Worm (Caenorhabditis elegans) whole organism, L1 larva: Measurements from ENCODE around the gene F38A6.4.

Source experiments
- F16B12.6 ChIP-seq: fragments of 150-350 bp; optimal IDR thresholded peaks from 2 replicates; lab custom pipeline; 2014; ENCODE audit warnings: missing biosample characterization, missing genetic modification characterization
- Y116A8C.19 ChIP-seq: sonication (generic microtip); optimal IDR thresholded peaks from 2 replicates; lab custom pipeline; 2016; ENCODE audit warnings: missing compliant biosample characterization, missing genetic modification characterization, borderline replicate concordance
- alr-1 ChIP-seq: fragments of 200-800 bp; sonication (Bioruptor generic); optimal IDR thresholded peaks from 2 replicates; lab custom pipeline; 2018; ENCODE audit warnings: borderline replicate concordance, mild to moderate bottlenecking, missing genetic modification characterization, missing compliant biosample characterization
- ama-1 ChIP-seq: fragments of 150-350 bp; optimal IDR thresholded peaks from 2 replicates; lab custom pipeline; 2014
- ceh-8 ChIP-seq: fragments of 200-800 bp; sonication (Bioruptor generic); optimal IDR thresholded peaks from 2 replicates; lab custom pipeline; 2018; ENCODE audit warnings: mild to moderate bottlenecking, missing genetic modification characterization, moderate library complexity, missing compliant biosample characterization
- ceh-88 ChIP-seq: fragments of 200-800 bp; sonication (Bioruptor generic); IDR thresholded peaks from 2 replicates; pipeline ENCODE4 v1.3.6; 2022; ENCODE audit warnings: missing genetic modification characterization, missing compliant biosample characterization
- ces-1 ChIP-seq: fragments of 150-350 bp; optimal IDR thresholded peaks from 2 replicates; lab custom pipeline; 2014; ENCODE audit warnings: missing biosample characterization, missing genetic modification reagents, missing genetic modification characterization
- dpl-1 ChIP-seq, 3 experiments: fragments of 150-350 bp in 2 of 3; sonication (generic microtip) in 1 of 3; optimal IDR thresholded peaks; 2 replicates each; lab custom pipeline; 2014 to 2017; ENCODE audit warnings: missing biosample characterization in 3 of 3, missing genetic modification characterization in 3 of 3, missing genetic modification reagents in 3 of 3
- dsc-1 ChIP-seq: sonication (generic microtip); optimal IDR thresholded peaks from 2 replicates; lab custom pipeline; 2016; ENCODE audit warnings: mild to moderate bottlenecking, missing genetic modification characterization, missing compliant biosample characterization
- efl-1 ChIP-seq, 4 experiments: fragments of 150-350 bp; optimal IDR thresholded peaks in 3 of 4; peaks in 1 of 4; 1 replicate in 1 of 4; 2 replicates in 3 of 4; lab custom pipeline; 2014; ENCODE audit warnings: missing biosample characterization in 2 of 4, missing genetic modification characterization in 2 of 4, missing genetic modification reagents in 2 of 4
- efl-3 ChIP-seq: fragments of 200-800 bp; sonication (Bioruptor generic); optimal IDR thresholded peaks from 2 replicates; lab custom pipeline; 2018; ENCODE audit warnings: mild to moderate bottlenecking, missing genetic modification characterization, missing compliant biosample characterization
- egl-13 ChIP-seq: sonication (generic microtip); optimal IDR thresholded peaks from 2 replicates; lab custom pipeline; 2016; ENCODE audit warnings: missing genotype, missing genetic modification reagents, missing genetic modification characterization, missing compliant biosample characterization
- egl-27 ChIP-seq, 2 experiments: fragments of 150-350 bp in 1 of 2; sonication (generic microtip); optimal IDR thresholded peaks; 3 replicates each; lab custom pipeline; 2017 to 2018; ENCODE audit warnings: missing biosample characterization in 2 of 2, missing genetic modification characterization in 2 of 2, missing genetic modification reagents in 2 of 2
- ets-5 ChIP-seq: fragments of 200-800 bp; sonication (Bioruptor generic); IDR thresholded peaks from 2 replicates; pipeline ENCODE4 v1.3.6; 2022; ENCODE audit warnings: missing genetic modification characterization, missing compliant biosample characterization
- fkh-10 ChIP-seq: sonication (generic microtip); optimal IDR thresholded peaks from 2 replicates; lab custom pipeline; 2017; ENCODE audit warnings: missing biosample characterization, missing genetic modification reagents, missing genetic modification characterization
- fkh-8 ChIP-seq: sonication (generic microtip); optimal IDR thresholded peaks from 2 replicates; lab custom pipeline; 2016; ENCODE audit warnings: mild to moderate bottlenecking, missing genetic modification characterization, missing compliant biosample characterization
- fos-1 ChIP-seq: fragments of 150-350 bp; optimal IDR thresholded peaks from 2 replicates; lab custom pipeline; 2014; ENCODE audit warnings: missing biosample characterization, missing genetic modification characterization
- grh-1 ChIP-seq: fragments of 200-800 bp; sonication (Bioruptor generic); IDR thresholded peaks from 2 replicates; pipeline ENCODE4 v1.3.6; 2022; ENCODE audit warnings: missing genetic modification reagents, missing genetic modification characterization, missing compliant biosample characterization
- hlh-17 ChIP-seq: fragments of 200-800 bp; sonication (Bioruptor generic); optimal IDR thresholded peaks from 2 replicates; lab custom pipeline; 2018; ENCODE audit warnings: missing genetic modification characterization, mild to moderate bottlenecking, missing compliant biosample characterization, moderate library complexity, borderline replicate concordance
- hlh-4 ChIP-seq: sonication (generic microtip); optimal IDR thresholded peaks from 2 replicates; lab custom pipeline; 2016; ENCODE audit warnings: mild to moderate bottlenecking, missing genetic modification characterization, missing compliant biosample characterization
- jun-1 ChIP-seq: fragments of 150-350 bp; optimal IDR thresholded peaks from 2 replicates; lab custom pipeline; 2014; ENCODE audit warnings: missing biosample characterization, missing genetic modification reagents, missing genetic modification characterization
- lin-14 ChIP-seq: fragments of 200-800 bp; sonication (Bioruptor generic); optimal IDR thresholded peaks from 2 replicates; lab custom pipeline; 2018; ENCODE audit warnings: mild to moderate bottlenecking, missing genetic modification characterization, moderate library complexity, missing compliant biosample characterization
- lin-39 ChIP-seq: fragments of 150-350 bp; optimal IDR thresholded peaks from 2 replicates; lab custom pipeline; 2014; ENCODE audit warnings: missing biosample characterization, missing genetic modification reagents, missing genetic modification characterization
- lir-3 ChIP-seq: sonication (generic microtip); optimal IDR thresholded peaks from 2 replicates; lab custom pipeline; 2016; ENCODE audit warnings: mild to moderate bottlenecking, missing genetic modification characterization, moderate library complexity, missing compliant biosample characterization; ENCODE audit not compliant: poor library complexity
- mab-9 ChIP-seq: fragments of 200-800 bp; sonication (Bioruptor generic); IDR thresholded peaks from 2 replicates; pipeline ENCODE4 v1.3.6; 2022; ENCODE audit warnings: missing genetic modification reagents, missing genetic modification characterization, missing compliant biosample characterization
- mdl-1 ChIP-seq, 2 experiments: fragments of 150-350 bp; optimal IDR thresholded peaks; 2 replicates each; lab custom pipeline; 2014 to 2017; ENCODE audit warnings: missing biosample characterization in 2 of 2, missing genetic modification characterization in 2 of 2, inconsistent platforms in 1 of 2
- mef-2 ChIP-seq: fragments of 150-350 bp; optimal IDR thresholded peaks from 2 replicates; lab custom pipeline; 2014; ENCODE audit warnings: missing biosample characterization, missing genetic modification characterization
- nhr-11 ChIP-seq: fragments of 150-350 bp; optimal IDR thresholded peaks from 2 replicates; lab custom pipeline; 2014; ENCODE audit warnings: missing biosample characterization, missing genetic modification characterization
- nhr-12 ChIP-seq: sonication (generic microtip); optimal IDR thresholded peaks from 2 replicates; lab custom pipeline; 2017; ENCODE audit warnings: missing biosample characterization, missing genetic modification characterization
- nhr-20 ChIP-seq: sonication (generic microtip); optimal IDR thresholded peaks from 2 replicates; lab custom pipeline; 2016; ENCODE audit warnings: mild to moderate bottlenecking, missing genetic modification characterization, missing compliant biosample characterization
- nhr-47 ChIP-seq: sonication (generic microtip); optimal IDR thresholded peaks from 2 replicates; lab custom pipeline; 2016; ENCODE audit warnings: mild to moderate bottlenecking, missing genetic modification characterization, moderate library complexity, missing compliant biosample characterization
- nhr-76 ChIP-seq: sonication (generic microtip); optimal IDR thresholded peaks from 2 replicates; lab custom pipeline; 2017; ENCODE audit warnings: missing biosample characterization, missing genetic modification characterization
- pax-3 ChIP-seq: fragments of 200-800 bp; sonication (Bioruptor generic); optimal IDR thresholded peaks from 2 replicates; lab custom pipeline; 2018; ENCODE audit warnings: mild to moderate bottlenecking, missing genetic modification characterization, moderate library complexity, missing compliant biosample characterization
- rnt-1 ChIP-seq: sonication (generic microtip); optimal IDR thresholded peaks from 2 replicates; lab custom pipeline; 2016; ENCODE audit warnings: mild to moderate bottlenecking, missing genetic modification characterization, moderate library complexity, missing compliant biosample characterization
- skn-1 ChIP-seq: fragments of 150-350 bp; optimal IDR thresholded peaks from 2 replicates; lab custom pipeline; 2014; ENCODE audit warnings: missing biosample characterization, missing genetic modification characterization
- snpc-4 ChIP-seq: fragments of 150-350 bp; optimal IDR thresholded peaks from 2 replicates; lab custom pipeline; 2014; ENCODE audit warnings: missing biosample characterization, missing genetic modification characterization
- snu-23 ChIP-seq: sonication (generic microtip); optimal IDR thresholded peaks from 2 replicates; lab custom pipeline; 2016; ENCODE audit warnings: missing genetic modification characterization, missing compliant biosample characterization
- sox-4 ChIP-seq: sonication (generic microtip); optimal IDR thresholded peaks from 2 replicates; lab custom pipeline; 2016; ENCODE audit warnings: missing genetic modification characterization, missing compliant biosample characterization
- sptf-1 ChIP-seq: fragments of 150-350 bp; optimal IDR thresholded peaks from 2 replicates; lab custom pipeline; 2014; ENCODE audit warnings: missing biosample characterization, missing genetic modification characterization
- tlp-1 ChIP-seq: fragments of 150-350 bp; optimal IDR thresholded peaks from 2 replicates; lab custom pipeline; 2014; ENCODE audit warnings: missing biosample characterization, missing genetic modification characterization
- unc-130 ChIP-seq: fragments of 150-350 bp; optimal IDR thresholded peaks from 2 replicates; lab custom pipeline; 2017; ENCODE audit warnings: missing biosample characterization, missing genetic modification characterization, inconsistent platforms
- unc-30 ChIP-seq: sonication (generic microtip); optimal IDR thresholded peaks from 2 replicates; lab custom pipeline; 2017; ENCODE audit warnings: missing biosample characterization, missing genetic modification characterization
- vab-15 ChIP-seq: sonication (generic microtip); optimal IDR thresholded peaks from 2 replicates; lab custom pipeline; 2017; ENCODE audit warnings: missing genotype, mild to moderate bottlenecking, missing genetic modification characterization, missing compliant biosample characterization
- zip-4 ChIP-seq: fragments of 200-800 bp; sonication (Bioruptor generic); optimal IDR thresholded peaks from 2 replicates; lab custom pipeline; 2018; ENCODE audit warnings: mild to moderate bottlenecking, missing genetic modification characterization, moderate library complexity, missing compliant biosample characterization
- ztf-11 ChIP-seq, 2 experiments: sonication (generic microtip); optimal IDR thresholded peaks; 2 replicates each; lab custom pipeline; 2016 to 2017; ENCODE audit warnings: missing genetic modification characterization in 2 of 2, missing biosample characterization in 1 of 2, missing compliant biosample characterization in 1 of 2
- ztf-4 ChIP-seq: fragments of 150-350 bp; optimal IDR thresholded peaks from 2 replicates; lab custom pipeline; 2014; ENCODE audit warnings: missing biosample characterization, missing genetic modification characterization

The F38A6.4 gene

DNA sequence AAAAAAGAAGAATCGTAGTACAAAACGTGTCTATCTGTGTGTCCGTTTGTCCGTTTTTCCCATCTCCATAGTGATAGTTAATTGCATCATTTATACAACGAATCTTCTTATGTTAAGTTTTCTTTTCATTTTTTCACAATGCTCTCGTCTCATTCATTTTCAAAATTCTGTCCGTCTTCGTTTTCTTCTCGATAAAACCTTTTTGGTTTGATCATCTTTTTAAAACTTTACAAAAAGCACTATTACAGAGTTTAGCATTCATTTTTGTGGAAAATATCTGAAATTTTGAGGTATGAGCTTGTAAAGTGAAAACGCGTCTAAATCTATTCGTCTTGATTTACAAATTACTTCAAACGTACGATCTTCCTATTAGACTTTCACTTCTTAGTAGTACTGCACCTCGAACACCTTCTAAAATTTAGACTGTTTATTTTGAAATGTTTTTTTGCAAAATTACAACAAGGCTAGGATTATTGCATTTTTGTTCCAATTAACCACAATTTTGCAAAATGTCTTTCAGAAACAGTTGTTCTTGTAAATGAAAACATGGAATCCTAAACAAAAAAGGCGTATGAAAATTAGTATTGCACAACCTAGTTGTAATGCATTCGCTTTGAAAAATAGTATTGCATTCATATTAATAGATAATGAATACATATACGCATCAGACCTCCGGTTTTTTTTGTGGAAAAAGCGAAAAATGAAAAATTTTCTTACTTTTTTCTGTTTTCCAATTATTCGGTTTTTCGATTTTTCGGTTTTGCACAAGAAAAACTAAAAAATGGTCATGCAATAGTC lies 10.1 kb upstream of the F38A6.4 start:
- TF ChIP-seq ces-1 (GFP tag; lab: Kevin White, UChicago), result no peak
- no peak for TF ChIP-seq lir-3
- TF ChIP-seq lin-39 (tag; lab: Kevin White, UChicago), result peak; percentile 46
- no peak for TF ChIP-seq vab-15 (tag; lab: Kevin White, UChicago)
- TF ChIP-seq lin-14 (GFP tag; lab: Kevin White, UChicago), result peak; percentile 12
- TF ChIP-seq ztf-4 (tag; lab: Kevin White, UChicago), result peak; percentile 37
- TF ChIP-seq nhr-47 (tag; lab: Kevin White, UChicago), result peak; percentile 9
- TF ChIP-seq ama-1 (lab: Kevin White, UChicago), result peak; percentile 66
- TF ChIP-seq egl-13 (tag; lab: Kevin White, UChicago), result peak; percentile 39

DNA sequence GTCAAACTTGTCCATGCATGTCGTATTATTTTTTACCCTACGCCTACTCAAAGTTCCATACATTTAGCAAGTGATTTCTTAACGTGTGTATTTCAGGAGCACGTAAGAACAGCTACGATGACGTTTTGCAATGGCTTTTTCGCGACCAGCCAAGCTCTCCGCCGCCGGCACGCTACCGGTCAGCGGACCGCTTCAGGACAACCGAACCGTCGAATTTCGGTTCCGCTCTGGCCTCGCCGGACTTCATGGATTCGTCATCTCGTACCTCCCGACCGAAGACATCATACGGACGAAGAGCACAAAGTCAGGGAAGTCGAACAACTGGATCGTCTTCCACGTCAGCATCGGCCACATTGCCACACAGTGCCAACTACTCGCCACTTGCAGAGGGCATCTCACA lies 8.5 kb upstream of the F38A6.4 start:
- no peak for TF ChIP-seq nhr-20
- TF ChIP-seq efl-1 (optimal IDR thresholded peaks at IDR 0.05; lab: Kevin White, UChicago), result no peak
- peak in 1 of 2 experiments; percentile 30 for TF ChIP-seq efl-1 (GFP tag; optimal IDR thresholded peaks at IDR 0.05 in 1 of 2; lab: Kevin White, UChicago)

DNA sequence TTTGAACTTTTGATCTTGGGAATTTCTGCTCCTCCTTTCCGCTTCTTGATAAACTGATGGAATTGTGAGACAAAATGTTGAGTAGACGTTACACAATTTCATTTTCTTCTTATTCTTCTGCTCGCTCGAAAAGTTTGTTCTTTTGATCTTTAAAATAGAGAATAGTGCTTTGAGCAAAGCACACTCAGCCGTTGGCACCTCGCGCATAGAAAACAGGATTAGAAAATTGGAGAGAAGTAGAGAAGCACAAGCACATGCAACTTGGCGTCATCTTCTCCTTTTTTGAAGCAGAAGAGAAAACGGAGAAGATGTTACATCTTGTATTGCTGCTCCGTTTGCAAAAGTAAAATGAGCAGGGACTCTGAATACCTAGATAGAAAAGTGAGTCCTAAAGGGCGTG lies 7.0 kb upstream of the F38A6.4 start:
- TF ChIP-seq egl-13 (tag; lab: Kevin White, UChicago) (peak; percentile 56), fkh-10 (GFP tag; lab: Kevin White, UChicago) (peak; percentile 97), unc-30 (tag; lab: Kevin White, UChicago) (no peak), zip-4 (GFP tag; lab: Kevin White, UChicago) (no peak), hlh-17 (GFP tag; lab: Kevin White, UChicago) (no peak), grh-1 (GFP tag; lab: Robert Waterston, UW) (no peak), unc-130 (no peak), snu-23 (GFP tag; lab: Kevin White, UChicago) (peak; percentile 65), mdl-1 (tag; optimal IDR thresholded peaks at IDR 0.05; lab: Kevin White, UChicago) (peak in 1 of 2 experiments; percentile 47), alr-1 (tag; lab: Kevin White, UChicago) (no peak), mab-9 (GFP tag; lab: Robert Waterston, UW) (no peak; the same call in 1 of the 2 replicates), sox-4 (tag; lab: Kevin White, UChicago) (peak; percentile 0), F16B12.6 (no peak), nhr-76 (no peak), vab-15 (tag; lab: Kevin White, UChicago) (no peak), sptf-1 (tag; lab: Kevin White, UChicago) (no peak), nhr-11 (tag; lab: Kevin White, UChicago) (peak; percentile 11), egl-27 (tag; optimal IDR thresholded peaks at IDR 0.05; lab: Kevin White, UChicago) (no peak), nhr-47 (tag; lab: Kevin White, UChicago) (peak; percentile 80), ztf-4 (tag; lab: Kevin White, UChicago) (peak; percentile 26), lir-3 (no peak), Y116A8C.19 (no peak), ceh-88 (GFP tag; lab: Robert Waterston, UW) (no peak), ceh-8 (GFP tag; lab: Kevin White, UChicago) (peak; percentile 40), pax-3 (tag; lab: Kevin White, UChicago) (no peak), mef-2 (tag; lab: Kevin White, UChicago) (peak; percentile 52), tlp-1 (tag; lab: Kevin White, UChicago) (no peak), fos-1 (tag; lab: Kevin White, UChicago) (no peak), jun-1 (tag; lab: Kevin White, UChicago) (no peak), nhr-12 (no peak), hlh-4 (no peak), snpc-4 (tag; lab: Kevin White, UChicago) (no peak), ets-5 (GFP tag; lab: Robert Waterston, UW) (no peak), skn-1 (tag; lab: Kevin White, UChicago) (peak; percentile 27), efl-3 (GFP tag; lab: Kevin White, UChicago) (no peak), ztf-11 (tag; optimal IDR thresholded peaks at IDR 0.05; lab: Kevin White, UChicago) (no peak), rnt-1 (tag; lab: Kevin White, UChicago) (peak; percentile 1), dsc-1 (peak; percentile 57), fkh-8 (peak; percentile 93), dpl-1 (GFP tag; optimal IDR thresholded peaks at IDR 0.05; lab: Kevin White, UChicago) (peak in 1 of 3 experiments; percentile 38)
